Worm (Caenorhabditis elegans) whole organism, L3 larva: ENCODE results near the gene R10E9.4.

ENCODE experiments used
- R02D3.7 ChIP-seq: fragments of 150-350 bp; optimal IDR thresholded peaks from 2 replicates; lab custom pipeline; 2014; ENCODE audit warnings: missing biosample characterization, missing genetic modification characterization
- ama-1 ChIP-seq: fragments of 150-350 bp; optimal IDR thresholded peaks from 2 replicates; lab custom pipeline; 2018
- ceh-9 ChIP-seq: sonication (generic microtip); optimal IDR thresholded peaks from 2 replicates; lab custom pipeline; 2018; ENCODE audit warnings: missing biosample characterization, missing genetic modification characterization
- daf-12 ChIP-seq: fragments of 150-350 bp; optimal IDR thresholded peaks from 2 replicates; lab custom pipeline; 2014; ENCODE audit warnings: missing biosample characterization, missing genetic modification reagents, missing genetic modification characterization
- elt-2 ChIP-seq: sonication (generic microtip); optimal IDR thresholded peaks from 2 replicates; lab custom pipeline; 2016; ENCODE audit warnings: missing genetic modification reagents, mild to moderate bottlenecking, missing genetic modification characterization, missing compliant biosample characterization
- elt-3 ChIP-seq, 3 experiments: fragments of 150-350 bp in 1 of 3; sonication (generic microtip) in 2 of 3; optimal IDR thresholded peaks; 2 replicates in 2 of 3; 4 replicates in 1 of 3; lab custom pipeline; 2014 to 2017; ENCODE audit warnings: missing biosample characterization in 3 of 3, missing genetic modification characterization in 3 of 3
- fkh-10 ChIP-seq: sonication (generic microtip); optimal IDR thresholded peaks from 2 replicates; lab custom pipeline; 2017; ENCODE audit warnings: missing biosample characterization, missing genetic modification reagents, missing genetic modification characterization
- hmg-11 ChIP-seq: sonication (generic microtip); optimal IDR thresholded peaks from 2 replicates; lab custom pipeline; 2016; ENCODE audit warnings: missing genetic modification characterization, missing compliant biosample characterization
- lin-15B ChIP-seq: fragments of 150-350 bp; optimal IDR thresholded peaks from 2 replicates; lab custom pipeline; 2014; ENCODE audit warnings: missing biosample characterization, missing genetic modification characterization
- lin-39 ChIP-seq: fragments of 150-350 bp; optimal IDR thresholded peaks from 2 replicates; lab custom pipeline; 2018; ENCODE audit warnings: missing biosample characterization, missing genetic modification reagents, missing genetic modification characterization
- mml-1 ChIP-seq: fragments of 150-350 bp; sonication (generic microtip); optimal IDR thresholded peaks from 3 replicates; lab custom pipeline; 2014; ENCODE audit warnings: missing biosample characterization, missing genetic modification characterization
- nhr-23 ChIP-seq: fragments of 150-350 bp; optimal IDR thresholded peaks from 2 replicates; lab custom pipeline; 2014; ENCODE audit warnings: missing biosample characterization, missing genetic modification reagents, missing genetic modification characterization
- nhr-76 ChIP-seq: fragments of 150-350 bp; sonication (generic microtip); optimal IDR thresholded peaks from 5 replicates; lab custom pipeline; 2014; ENCODE audit warnings: missing biosample characterization, missing genetic modification characterization
- nhr-77 ChIP-seq: fragments of 150-350 bp; optimal IDR thresholded peaks from 2 replicates; lab custom pipeline; 2014; ENCODE audit warnings: missing biosample characterization, missing genetic modification characterization
- pha-4 ChIP-seq: fragments of 150-350 bp; optimal IDR thresholded peaks from 2 replicates; lab custom pipeline; 2014; ENCODE audit warnings: missing biosample characterization, missing genetic modification reagents, missing genetic modification characterization
- skn-1 ChIP-seq: fragments of 150-350 bp; optimal IDR thresholded peaks from 2 replicates; lab custom pipeline; 2014; ENCODE audit warnings: missing biosample characterization, missing genetic modification characterization
- zag-1 ChIP-seq: fragments of 150-350 bp; optimal IDR thresholded peaks from 2 replicates; lab custom pipeline; 2014; ENCODE audit warnings: missing biosample characterization, missing genetic modification characterization

The R10E9.4 gene

ce11 chrIII:3926801-3927200, 45.8 kb downstream of the R10E9.4 start:
- no peak for TF ChIP-seq mml-1 (tag; lab: Kevin White, UChicago)
- TF ChIP-seq skn-1 (tag; lab: Kevin White, UChicago) = no peak
- no peak for TF ChIP-seq ceh-9 (tag; lab: Kevin White, UChicago)
- TF ChIP-seq R02D3.7 = no peak
- TF ChIP-seq lin-15B = no peak
- TF ChIP-seq nhr-76 = no peak
- no peak for TF ChIP-seq nhr-23 (tag; lab: Kevin White, UChicago)
- no peak for TF ChIP-seq ama-1 (lab: Kevin White, UChicago)

- TF ChIP-seq pha-4 (tag; lab: Kevin White, UChicago) (no peak), elt-3 (tag; optimal IDR thresholded peaks at IDR 0.05; lab: Kevin White, UChicago) (no peak), lin-39 (tag; lab: Kevin White, UChicago) (no peak), zag-1 (no peak), hmg-11 (no peak), nhr-76 (no peak), fkh-10 (GFP tag; lab: Kevin White, UChicago) (no peak), nhr-77 (tag; lab: Kevin White, UChicago) (no peak), daf-12 (tag; lab: Kevin White, UChicago) (no peak), elt-2 (no peak)
- TF ChIP-seq, all 47 proteins: peak for 0
These were observed 46.5 kb downstream of the R10E9.4 start, which contains the start of gene ZK1058.9 for ce11 chrIII:3926116-3926515. Gene ZK1058.9, minus strand, starts transcription at chrIII:3926216.
